Worm (Caenorhabditis elegans) whole organism, mixed stage, embryonic: ENCODE measurements around the gene M151.7.

Source experiments
- drap-1 ChIP-seq: fragments of 200-800 bp; sonication (Bioruptor generic); optimal IDR thresholded peaks from 3 replicates; lab custom pipeline; 2018; ENCODE audit warnings: mild to moderate bottlenecking, missing genetic modification characterization, missing compliant biosample characterization
- elt-1 ChIP-seq: sonication (generic microtip); optimal IDR thresholded peaks from 2 replicates; lab custom pipeline; 2017; ENCODE audit warnings: missing genetic modification characterization, mild to moderate bottlenecking, missing compliant biosample characterization, antibody characterized with exemption, moderate library complexity, borderline replicate concordance; ENCODE audit not compliant: insufficient read depth
- elt-3 ChIP-seq: fragments of 150-350 bp; optimal IDR thresholded peaks from 2 replicates; lab custom pipeline; 2014; ENCODE audit warnings: missing biosample characterization, missing genetic modification characterization
- ham-2 ChIP-seq: fragments of 200-800 bp; sonication (Bioruptor generic); optimal IDR thresholded peaks from 2 replicates; lab custom pipeline; 2018; ENCODE audit warnings: mild to moderate bottlenecking, missing genetic modification characterization, missing compliant biosample characterization
- hlh-1 ChIP-seq: fragments of 150-350 bp; optimal IDR thresholded peaks from 2 replicates; lab custom pipeline; 2014; ENCODE audit warnings: missing biosample characterization, missing genetic modification reagents, missing genetic modification characterization
- nhr-237 ChIP-seq: fragments of 150-350 bp; optimal IDR thresholded peaks from 2 replicates; lab custom pipeline; 2014; ENCODE audit warnings: missing biosample characterization, missing genetic modification characterization
- nhr-28 ChIP-seq: fragments of 150-350 bp; optimal IDR thresholded peaks from 2 replicates; lab custom pipeline; 2014; ENCODE audit warnings: missing biosample characterization, missing genetic modification characterization
- nhr-76 ChIP-seq: sonication (generic microtip); optimal IDR thresholded peaks from 2 replicates; lab custom pipeline; 2017; ENCODE audit warnings: missing biosample characterization, missing genetic modification characterization
- pha-4 ChIP-seq: fragments of 150-350 bp; optimal IDR thresholded peaks from 2 replicates; lab custom pipeline; 2018; ENCODE audit warnings: missing biosample characterization, missing genetic modification reagents, missing genetic modification characterization
- sptf-1 ChIP-seq: sonication (generic microtip); optimal IDR thresholded peaks from 2 replicates; lab custom pipeline; 2017; ENCODE audit warnings: mild to moderate bottlenecking, missing genetic modification characterization, moderate library complexity, missing compliant biosample characterization
- tbx-8 ChIP-seq: fragments of 200-800 bp; sonication (Bioruptor generic); optimal IDR thresholded peaks from 2 replicates; lab custom pipeline; 2018; ENCODE audit warnings: mild to moderate bottlenecking, missing genetic modification characterization, moderate library complexity, missing compliant biosample characterization
- unc-62 ChIP-seq: fragments of 150-350 bp; optimal IDR thresholded peaks from 2 replicates; lab custom pipeline; 2014; ENCODE audit warnings: missing biosample characterization, missing genetic modification reagents, missing genetic modification characterization

ce11 chrII:3617512-3617911 is 4.6 kb upstream of the M151.7 start, which contains the start of gene F40E12.1:
- TF ChIP-seq elt-1 (no peak), unc-62 (no peak), hlh-1 (tag; lab: Kevin White, UChicago) (no peak), nhr-28 (tag; lab: Kevin White, UChicago) (no peak), elt-3 (tag; lab: Kevin White, UChicago) (no peak), nhr-76 (no peak), sptf-1 (tag; lab: Kevin White, UChicago) (no peak), nhr-237 (tag; lab: Kevin White, UChicago) (no peak), pha-4 (tag; lab: Kevin White, UChicago) (no peak), tbx-8 (GFP tag; lab: Kevin White, UChicago) (no peak), ham-2 (no peak), drap-1 (no peak)
